Worm (Caenorhabditis elegans) whole organism, mixed stage, embryonic: ENCODE results near the gene lgc-50.

Experiments
- M03D4.4 ChIP-seq: sonication (generic microtip); optimal IDR thresholded peaks from 2 replicates; lab custom pipeline; 2017; ENCODE audit warnings: mild to moderate bottlenecking, missing genetic modification characterization, missing compliant biosample characterization
- bed-3 ChIP-seq: fragments of 200-800 bp; sonication (Bioruptor generic); optimal IDR thresholded peaks from 3 replicates; lab custom pipeline; 2018; ENCODE audit warnings: mild to moderate bottlenecking, missing genetic modification characterization, moderate library complexity, missing compliant biosample characterization
- blmp-1 ChIP-seq: fragments of 150-350 bp; optimal IDR thresholded peaks from 2 replicates; lab custom pipeline; 2014; ENCODE audit warnings: missing biosample characterization, missing genetic modification characterization
- ceh-39 ChIP-seq: fragments of 150-350 bp; optimal IDR thresholded peaks from 2 replicates; lab custom pipeline; 2014; ENCODE audit warnings: missing biosample characterization, missing genetic modification characterization
- ceh-43 ChIP-seq: fragments of 200-800 bp; sonication (Bioruptor generic); optimal IDR thresholded peaks from 2 replicates; lab custom pipeline; 2018; ENCODE audit warnings: mild to moderate bottlenecking, missing genetic modification characterization, moderate library complexity, missing compliant biosample characterization
- ceh-83 ChIP-seq: fragments of 200-800 bp; sonication (Bioruptor generic); optimal IDR thresholded peaks from 2 replicates; lab custom pipeline; 2018; ENCODE audit warnings: mild to moderate bottlenecking, missing genetic modification characterization, missing compliant biosample characterization
- ces-1 ChIP-seq: fragments of 150-350 bp; optimal IDR thresholded peaks from 2 replicates; lab custom pipeline; 2014; ENCODE audit warnings: missing biosample characterization, missing genetic modification reagents, missing genetic modification characterization
- cnd-1 ChIP-seq: fragments of 200-800 bp; sonication (Bioruptor generic); optimal IDR thresholded peaks from 2 replicates; lab custom pipeline; 2018; ENCODE audit warnings: mild to moderate bottlenecking, missing genetic modification characterization, missing compliant biosample characterization
- drap-1 ChIP-seq: fragments of 200-800 bp; sonication (Bioruptor generic); optimal IDR thresholded peaks from 3 replicates; lab custom pipeline; 2018; ENCODE audit warnings: mild to moderate bottlenecking, missing genetic modification characterization, missing compliant biosample characterization
- flh-1 ChIP-seq: fragments of 200-800 bp; sonication (Bioruptor generic); optimal IDR thresholded peaks from 2 replicates; lab custom pipeline; 2018; ENCODE audit warnings: mild to moderate bottlenecking, missing genetic modification characterization, moderate library complexity, missing compliant biosample characterization
- ham-2 ChIP-seq: fragments of 200-800 bp; sonication (Bioruptor generic); optimal IDR thresholded peaks from 2 replicates; lab custom pipeline; 2018; ENCODE audit warnings: mild to moderate bottlenecking, missing genetic modification characterization, missing compliant biosample characterization
- hlh-1 ChIP-seq: fragments of 150-350 bp; optimal IDR thresholded peaks from 2 replicates; lab custom pipeline; 2014; ENCODE audit warnings: missing biosample characterization, missing genetic modification reagents, missing genetic modification characterization
- lin-13 ChIP-seq: fragments of 150-350 bp; optimal IDR thresholded peaks from 2 replicates; lab custom pipeline; 2014; ENCODE audit warnings: missing biosample characterization, missing genetic modification characterization
- lsy-2 ChIP-seq: fragments of 150-350 bp; optimal IDR thresholded peaks from 2 replicates; lab custom pipeline; 2014; ENCODE audit warnings: missing biosample characterization, missing genetic modification characterization
- mab-5 ChIP-seq: fragments of 150-350 bp; optimal IDR thresholded peaks from 2 replicates; lab custom pipeline; 2014; ENCODE audit warnings: missing biosample characterization, missing genetic modification characterization
- mep-1 ChIP-seq: fragments of 150-350 bp; optimal IDR thresholded peaks from 2 replicates; lab custom pipeline; 2017; ENCODE audit warnings: missing biosample characterization, missing genetic modification reagents, missing genetic modification characterization, inconsistent platforms
- mls-2 ChIP-seq: sonication (generic microtip); optimal IDR thresholded peaks from 2 replicates; lab custom pipeline; 2016; ENCODE audit warnings: mild to moderate bottlenecking, missing genetic modification characterization, moderate library complexity, missing compliant biosample characterization
- nhr-12 ChIP-seq: fragments of 150-350 bp; optimal IDR thresholded peaks from 2 replicates; lab custom pipeline; 2014; ENCODE audit warnings: missing biosample characterization, missing genetic modification characterization
- nhr-2 ChIP-seq: fragments of 150-350 bp; optimal IDR thresholded peaks from 2 replicates; lab custom pipeline; 2014; ENCODE audit warnings: missing biosample characterization, missing genetic modification characterization
- nhr-76 ChIP-seq: sonication (generic microtip); optimal IDR thresholded peaks from 2 replicates; lab custom pipeline; 2017; ENCODE audit warnings: missing biosample characterization, missing genetic modification characterization
- pha-4 ChIP-seq: fragments of 150-350 bp; optimal IDR thresholded peaks from 2 replicates; lab custom pipeline; 2018; ENCODE audit warnings: missing biosample characterization, missing genetic modification reagents, missing genetic modification characterization
- unc-120 ChIP-seq: sonication (generic microtip); optimal IDR thresholded peaks from 2 replicates; lab custom pipeline; 2017; ENCODE audit warnings: missing genetic modification characterization, missing compliant biosample characterization; ENCODE audit not compliant: poor library complexity, severe bottlenecking
- unc-39 ChIP-seq: fragments of 150-350 bp; optimal IDR thresholded peaks from 2 replicates; lab custom pipeline; 2014; ENCODE audit warnings: missing biosample characterization, missing genetic modification characterization
- unc-62 ChIP-seq: fragments of 150-350 bp; optimal IDR thresholded peaks from 2 replicates; lab custom pipeline; 2014; ENCODE audit warnings: missing biosample characterization, missing genetic modification reagents, missing genetic modification characterization
- zip-8 ChIP-seq: fragments of 150-350 bp; optimal IDR thresholded peaks from 2 replicates; lab custom pipeline; 2014; ENCODE audit warnings: missing biosample characterization, missing genetic modification characterization
- ztf-11 ChIP-seq: fragments of 150-350 bp; optimal IDR thresholded peaks from 2 replicates; lab custom pipeline; 2014; ENCODE audit warnings: missing biosample characterization, missing genetic modification characterization

Gene lgc-50

ce11 chrIII:7395354-7395753 lies at the start of gene lgc-50:
Gene lgc-50, minus strand, starts transcription at chrIII:7395454.
- no peak for TF ChIP-seq ham-2 (GFP tag; lab: Kevin White, UChicago)
- no peak for TF ChIP-seq nhr-2
- TF ChIP-seq mab-5 (tag; lab: Kevin White, UChicago) = no peak
- TF ChIP-seq, all 35 proteins: peak for 0

- TF ChIP-seq ces-1 (GFP tag; lab: Kevin White, UChicago) (peak; percentile 44), bed-3 (GFP tag; lab: Kevin White, UChicago) (no peak)
These were observed 3.8 kb upstream of the lgc-50 start for ce11 chrIII:7399004-7399403.

- TF ChIP-seq drap-1 (GFP tag; lab: Kevin White, UChicago) (no peak), ceh-83 (no peak), nhr-76 (tag; lab: Kevin White, UChicago) (no peak), ham-2 (GFP tag; lab: Kevin White, UChicago) (no peak), unc-120 (peak; percentile 3), blmp-1 (tag; lab: Kevin White, UChicago) (no peak), hlh-1 (tag; lab: Kevin White, UChicago) (peak; percentile 91)
These were observed 1.9 kb upstream of the lgc-50 start for ce11 chrIII:7397196-7397595.

ce11 chrIII:7387359-7387758 lies 7.9 kb downstream of the lgc-50 start:
- no peak for TF ChIP-seq zip-8 (tag; lab: Kevin White, UChicago)
- TF ChIP-seq cnd-1 (tag; lab: Kevin White, UChicago) = no peak
- TF ChIP-seq hlh-1 (tag; lab: Kevin White, UChicago) = no peak
- TF ChIP-seq flh-1 (GFP tag; lab: Kevin White, UChicago) = no peak
- no peak for TF ChIP-seq mls-2
- TF ChIP-seq unc-62 (GFP tag; lab: Kevin White, UChicago) = no peak

- TF ChIP-seq unc-39 = no peak
- TF ChIP-seq nhr-76 (tag; lab: Kevin White, UChicago) = no peak
- TF ChIP-seq, all 35 proteins: peak for 0
These were observed 9.3 kb downstream of the lgc-50 start, which contains the start of gene trd-1 for ce11 chrIII:7385929-7386328. Gene trd-1, plus strand, starts transcription at chrIII:7386229.

ce11 chrIII:7383733-7384132 lies 11.5 kb downstream of the lgc-50 start, which contains the start of gene tbp-1:
Gene tbp-1, plus strand, starts transcription at chrIII:7384033.
- TF ChIP-seq ces-1 (GFP tag; lab: Kevin White, UChicago) (no peak), mab-5 (tag; lab: Kevin White, UChicago) (no peak), nhr-2 (no peak)

- TF ChIP-seq ham-2 (GFP tag; lab: Kevin White, UChicago) (no peak), ces-1 (GFP tag; lab: Kevin White, UChicago) (peak; percentile 64), ceh-43 (peak; percentile 16), lsy-2 (tag; lab: Kevin White, UChicago) (peak; percentile 94), pha-4 (tag; lab: Kevin White, UChicago) (peak; percentile 16)
These were observed 13.6 kb downstream of the lgc-50 start, which contains the start of the genes hmg-4 and T20B12.3 for ce11 chrIII:7381546-7382171. Gene hmg-4, minus strand, starts transcription at chrIII:7381596. Gene T20B12.3, plus strand, starts transcription at chrIII:7382115.

- no peak for TF ChIP-seq ceh-43
- no peak for TF ChIP-seq cnd-1 (tag; lab: Kevin White, UChicago)
- no peak for TF ChIP-seq lin-13 (tag; lab: Kevin White, UChicago)
- no peak for TF ChIP-seq zip-8 (tag; lab: Kevin White, UChicago)
- TF ChIP-seq pha-4 (tag; lab: Kevin White, UChicago) = no peak
- no peak for TF ChIP-seq nhr-2
- TF ChIP-seq mab-5 (tag; lab: Kevin White, UChicago) = no peak
- no peak for TF ChIP-seq ztf-11 (tag; lab: Kevin White, UChicago)
- TF ChIP-seq nhr-76 (tag; lab: Kevin White, UChicago) = no peak
- TF ChIP-seq unc-120 = no peak
- no peak for TF ChIP-seq mep-1 (tag; lab: Kevin White, UChicago)
- no peak for TF ChIP-seq drap-1 (GFP tag; lab: Kevin White, UChicago)
- no peak for TF ChIP-seq mls-2
- no peak for TF ChIP-seq ceh-39 (tag; lab: Kevin White, UChicago)
- no peak for TF ChIP-seq nhr-12
- no peak for TF ChIP-seq ham-2 (GFP tag; lab: Kevin White, UChicago)
- TF ChIP-seq bed-3 (GFP tag; lab: Kevin White, UChicago) = no peak
- TF ChIP-seq flh-1 (GFP tag; lab: Kevin White, UChicago) = no peak
- no peak for TF ChIP-seq M03D4.4 (tag; lab: Kevin White, UChicago)
These were observed 15.1 kb downstream of the lgc-50 start for ce11 chrIII:7380120-7380519.
